Fruit fly (Drosophila melanogaster) whole organism, prepupa: ENCODE results near the gene BBIP1.

Source experiments
- Blimp-1 ChIP-seq: fragments of 200-800 bp; sonication (Bioruptor generic); optimal IDR thresholded peaks from 3 replicates; lab custom pipeline; 2017; ENCODE audit warnings: missing biosample characterization, missing genetic modification characterization, mild to moderate bottlenecking, moderate library complexity, missing genetic modification reagents
- CG10669 ChIP-seq: fragments of 200-800 bp; sonication (Bioruptor generic); optimal IDR thresholded peaks from 3 replicates; lab custom pipeline; 2018; ENCODE audit warnings: missing biosample characterization, mild to moderate bottlenecking, missing genetic modification characterization, moderate library complexity
- CG11762 ChIP-seq: fragments of 200-800 bp; sonication (Bioruptor generic); optimal IDR thresholded peaks from 3 replicates; lab custom pipeline; 2016; ENCODE audit warnings: missing biosample characterization, missing genetic modification characterization; ENCODE audit not compliant: insufficient read depth
- CG11902 ChIP-seq: fragments of 200-800 bp; sonication (Bioruptor generic); optimal IDR thresholded peaks from 3 replicates; lab custom pipeline; 2016; ENCODE audit warnings: missing biosample characterization, missing genetic modification characterization
- CG15336 ChIP-seq: fragments of 200-800 bp; sonication (Bioruptor generic); IDR thresholded peaks from 2 replicates; pipeline ENCODE4 v1.3.6; 2022; ENCODE audit warnings: missing biosample characterization, missing genetic modification characterization
- CG1621 ChIP-seq: fragments of 200-800 bp; sonication (Bioruptor generic); optimal IDR thresholded peaks from 3 replicates; lab custom pipeline; 2018; ENCODE audit warnings: missing biosample characterization, mild to moderate bottlenecking, missing genetic modification characterization
- CG34406 ChIP-seq: fragments of 200-800 bp; sonication (Bioruptor generic); optimal IDR thresholded peaks from 3 replicates; lab custom pipeline; 2016; ENCODE audit warnings: missing biosample characterization, missing genetic modification characterization
- CG3919 ChIP-seq: fragments of 200-800 bp; sonication (Bioruptor generic); optimal IDR thresholded peaks from 3 replicates; lab custom pipeline; 2016; ENCODE audit warnings: missing biosample characterization, missing genetic modification characterization
- CG6163 ChIP-seq: fragments of 200-800 bp; sonication (Bioruptor generic); IDR thresholded peaks from 3 replicates; pipeline ENCODE4 v1.3.6; 2022; ENCODE audit warnings: missing biosample characterization, missing genetic modification characterization
- CG6792 ChIP-seq: fragments of 200-800 bp; sonication (Bioruptor generic); optimal IDR thresholded peaks from 3 replicates; lab custom pipeline; 2016; ENCODE audit warnings: missing biosample characterization, missing genetic modification characterization
- CG7368 ChIP-seq: fragments of 200-800 bp; sonication (Bioruptor generic); optimal IDR thresholded peaks from 3 replicates; lab custom pipeline; 2016; ENCODE audit warnings: missing biosample characterization, missing genetic modification characterization
- CG8119 ChIP-seq: fragments of 200-800 bp; sonication (Bioruptor generic); IDR thresholded peaks from 3 replicates; pipeline ENCODE4 v1.3.6; 2022; ENCODE audit warnings: missing biosample characterization, missing genetic modification characterization
- Eip75B ChIP-seq: fragments of 200-800 bp; sonication (Bioruptor generic); optimal IDR thresholded peaks from 3 replicates; lab custom pipeline; 2016; ENCODE audit warnings: missing biosample characterization, missing genetic modification characterization
- Eip78C ChIP-seq: fragments of 200-800 bp; sonication (Bioruptor generic); peaks from one replicate; lab custom pipeline; 2016; ENCODE audit warnings: missing biosample characterization, missing genetic modification characterization
- Ets21C ChIP-seq: fragments of 200-800 bp; sonication (Bioruptor generic); optimal IDR thresholded peaks from 3 replicates; lab custom pipeline; 2016; ENCODE audit warnings: missing biosample characterization, missing genetic modification characterization
- Ets96B ChIP-seq: fragments of 200-800 bp; optimal IDR thresholded peaks from 2 replicates; lab custom pipeline; 2019; ENCODE audit warnings: missing biosample characterization, mild to moderate bottlenecking, missing genetic modification characterization, moderate library complexity
- Hr38 ChIP-seq: sonication (Bioruptor generic); optimal IDR thresholded peaks from 2 replicates; lab custom pipeline; 2016; ENCODE audit warnings: missing biosample characterization, missing genetic modification characterization
- Lpt ChIP-seq: fragments of 200-800 bp; sonication (Bioruptor generic); optimal IDR thresholded peaks from 3 replicates; lab custom pipeline; 2016; ENCODE audit warnings: missing biosample characterization, missing genetic modification characterization
- OdsH ChIP-seq: fragments of 200-800 bp; sonication (Bioruptor generic); optimal IDR thresholded peaks from 3 replicates; lab custom pipeline; 2016; ENCODE audit warnings: missing biosample characterization, missing genetic modification characterization
- Sox14 ChIP-seq: fragments of 200-800 bp; sonication (Bioruptor generic); optimal IDR thresholded peaks from 3 replicates; lab custom pipeline; 2016; ENCODE audit warnings: missing biosample characterization, missing genetic modification characterization
- acj6 ChIP-seq: fragments of 200-800 bp; sonication (Bioruptor generic); optimal IDR thresholded peaks from 3 replicates; lab custom pipeline; 2016; ENCODE audit warnings: missing biosample characterization, missing genetic modification characterization
- cyc ChIP-seq: fragments of 200-800 bp; sonication (Bioruptor generic); optimal IDR thresholded peaks from 3 replicates; lab custom pipeline; 2016; ENCODE audit warnings: missing biosample characterization, missing genetic modification characterization
- dac ChIP-seq: fragments of 200-800 bp; sonication (Bioruptor generic); optimal IDR thresholded peaks from 2 replicates; lab custom pipeline; 2017; ENCODE audit warnings: missing biosample characterization, mild to moderate bottlenecking, missing genetic modification characterization
- eg ChIP-seq: fragments of 200-800 bp; sonication (Bioruptor generic); IDR thresholded peaks from 3 replicates; pipeline ENCODE4 v1.3.6; 2022; ENCODE audit warnings: missing biosample characterization, missing genetic modification characterization
- fd85E ChIP-seq: fragments of 200-800 bp; sonication (Bioruptor generic); optimal IDR thresholded peaks from 3 replicates; lab custom pipeline; 2016; ENCODE audit warnings: missing biosample characterization, missing genetic modification characterization
- fkh ChIP-seq: fragments of 200-800 bp; sonication (Bioruptor generic); optimal IDR thresholded peaks from 3 replicates; lab custom pipeline; 2017; ENCODE audit warnings: missing biosample characterization, mild to moderate bottlenecking, missing genetic modification characterization, moderate library complexity
- lz ChIP-seq: fragments of 200-800 bp; sonication (Bioruptor generic); optimal IDR thresholded peaks from 3 replicates; lab custom pipeline; 2016; ENCODE audit warnings: missing biosample characterization, missing genetic modification characterization
- salr ChIP-seq, 2 experiments: fragments of 200-800 bp; sonication (Bioruptor generic); optimal IDR thresholded peaks; 3 replicates each; lab custom pipeline; 2016 to 2018; ENCODE audit warnings: missing biosample characterization in 2 of 2, missing genetic modification characterization in 2 of 2, mild to moderate bottlenecking in 1 of 2
- spab ChIP-seq: fragments of 200-800 bp; sonication (Bioruptor generic); optimal IDR thresholded peaks from 2 replicates; lab custom pipeline; 2017; ENCODE audit warnings: missing biosample characterization, mild to moderate bottlenecking, missing genetic modification characterization, missing genetic modification reagents
- svp ChIP-seq: fragments of 200-800 bp; sonication (Bioruptor generic); peaks from one replicate; lab custom pipeline; 2016; ENCODE audit warnings: missing biosample characterization, missing genetic modification characterization
- topi ChIP-seq: fragments of 200-800 bp; sonication (Bioruptor generic); optimal IDR thresholded peaks from 3 replicates; lab custom pipeline; 2016; ENCODE audit warnings: missing biosample characterization, missing genetic modification characterization
- vri ChIP-seq: fragments of 200-800 bp; sonication (Bioruptor generic); optimal IDR thresholded peaks from 3 replicates; lab custom pipeline; 2016; ENCODE audit warnings: missing biosample characterization, mild to moderate bottlenecking, missing genetic modification characterization

The BBIP1 gene

dm6 chr3R:9434543-9435407 is 30.6 kb downstream of the BBIP1 start (continued):
- TF ChIP-seq CG7368 (GFP tag; lab: Kevin White, UChicago) (peak; percentile 31), Eip78C (GFP tag; lab: Kevin White, UChicago) (peak; percentile 86), Sox14 (GFP tag; lab: Kevin White, UChicago) (peak; percentile 39), salr (GFP tag; optimal IDR thresholded peaks at IDR 0.05; lab: Kevin White, UChicago) (peak in 1 of 2 experiments; percentile 78), topi (GFP tag; lab: Kevin White, UChicago) (no peak), CG1621 (tag; lab: Kevin White, UChicago) (no peak), Hr38 (GFP tag; lab: Kevin White, UChicago) (no peak), OdsH (peak; percentile 73), CG15336 (peak; percentile 93)

- TF ChIP-seq Ets21C (GFP tag; lab: Kevin White, UChicago) = no peak
- TF ChIP-seq fkh = no peak
- TF ChIP-seq CG11762 (GFP tag; lab: Kevin White, UChicago) = no peak
- no peak for TF ChIP-seq vri (GFP tag; lab: Kevin White, UChicago)
- no peak for TF ChIP-seq cyc
- TF ChIP-seq Lpt (GFP tag; lab: Kevin White, UChicago) = no peak
- no peak for TF ChIP-seq CG11902 (GFP tag; lab: Kevin White, UChicago)
- no peak for TF ChIP-seq CG8119 (GFP tag; lab: Robert Waterston, UW)
- no peak for TF ChIP-seq CG6792 (GFP tag; lab: Kevin White, UChicago)
Observed at dm6 chr3R:9435898-9436297, 31.7 kb downstream of the BBIP1 start.

dm6 chr3R:9436358-9436972 is 32.3 kb downstream of the BBIP1 start:
- TF ChIP-seq Eip75B (GFP tag; lab: Kevin White, UChicago) (no peak), CG3919 (GFP tag; lab: Kevin White, UChicago) (no peak), svp (GFP tag; lab: Kevin White, UChicago) (peak; percentile 61), CG15336 (peak; percentile 23; the same call in 1 of the 2 replicates), CG6163 (0 out of 3 replicates have a peak, but pooled peaks have one; percentile 12), CG8119 (GFP tag; lab: Robert Waterston, UW) (0 out of 3 replicates have a peak, but pooled peaks have one; percentile 17), Ets96B (tag; lab: Kevin White, UChicago) (no peak), fkh (peak; percentile 63), Ets21C (GFP tag; lab: Kevin White, UChicago) (no peak), vri (GFP tag; lab: Kevin White, UChicago) (peak; percentile 80), Eip78C (GFP tag; lab: Kevin White, UChicago) (no peak), lz (GFP tag; lab: Kevin White, UChicago) (no peak), eg (GFP tag; lab: Robert Waterston, UW) (peak; percentile 46; the same call in 2 of the 3 replicates)

- no peak for TF ChIP-seq fd85E (GFP tag; lab: Kevin White, UChicago)
- TF ChIP-seq spab = no peak
- TF ChIP-seq Blimp-1 (GFP tag; lab: Kevin White, UChicago) = no peak
- TF ChIP-seq acj6 (GFP tag; lab: Kevin White, UChicago) = no peak
- no peak for TF ChIP-seq eg (GFP tag; lab: Robert Waterston, UW)
- TF ChIP-seq cyc = no peak
- no peak for TF ChIP-seq CG10669 (GFP tag; lab: Kevin White, UChicago)
Observed at dm6 chr3R:9437618-9438017, 33.4 kb downstream of the BBIP1 start.

- TF ChIP-seq CG34406 (GFP tag; lab: Kevin White, UChicago) = no peak
- TF ChIP-seq dac = no peak
Observed at dm6 chr3R:9441134-9441533, 36.9 kb downstream of the BBIP1 start.
